Worm (Caenorhabditis elegans): Measurements from ENCODE around the gene oac-52.

DNA sequence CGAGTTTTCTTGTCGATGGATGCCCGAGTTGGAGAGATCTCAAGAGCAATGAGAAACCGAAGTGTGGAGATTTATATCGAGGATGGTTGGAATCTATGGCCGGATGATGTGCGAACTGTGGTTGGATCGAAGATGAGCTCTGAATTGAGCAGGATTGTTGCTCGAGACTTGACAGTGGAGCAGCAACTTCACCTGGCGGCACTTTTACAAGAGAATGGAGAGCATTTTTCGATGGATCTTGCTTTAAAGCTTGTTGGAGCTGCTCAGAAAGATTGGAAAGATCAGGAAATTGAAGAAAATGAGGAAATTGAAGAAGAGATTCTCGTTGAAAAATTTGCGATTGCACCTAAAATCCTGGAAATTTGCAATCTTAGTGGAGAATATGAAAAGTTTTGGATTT lies 22.7 kb upstream of the oac-52 start:
- TF ChIP-seq hrde-1 (tag; optimal IDR thresholded peaks at IDR 0.05; ENCODE audit: borderline replicate concordance) (no peak), ceh-91 (GFP tag; IDR thresholded peaks at IDR 0.05) (no peak), akir-1 (GFP tag; optimal IDR thresholded peaks at IDR 0.05) (no peak), unc-130 (GFP tag; optimal IDR thresholded peaks at IDR 0.05) (no peak), lsl-1 (GFP tag; optimal IDR thresholded peaks at IDR 0.05) (no peak), let-607 (tag; optimal IDR thresholded peaks at IDR 0.05) (no peak)

Data from whole organism, young adult.